Fruit fly (Drosophila melanogaster) whole organism, prepupa: ENCODE data around the gene CG43312.

Experiments
- CG10631 ChIP-seq: fragments of 200-800 bp; sonication (Bioruptor generic); optimal IDR thresholded peaks from 2 replicates; lab custom pipeline; 2016; ENCODE audit warnings: missing biosample characterization, missing genetic modification characterization
- CG16779 ChIP-seq: fragments of 200-800 bp; sonication (Bioruptor generic); optimal IDR thresholded peaks from 3 replicates; lab custom pipeline; 2017; ENCODE audit warnings: missing biosample characterization, mild to moderate bottlenecking, missing genetic modification characterization
- CG34406 ChIP-seq: fragments of 200-800 bp; sonication (Bioruptor generic); optimal IDR thresholded peaks from 3 replicates; lab custom pipeline; 2016; ENCODE audit warnings: missing biosample characterization, missing genetic modification characterization
- CG4318 ChIP-seq: fragments of 200-800 bp; sonication (Bioruptor generic); optimal IDR thresholded peaks from 3 replicates; lab custom pipeline; 2017; ENCODE audit warnings: missing biosample characterization, mild to moderate bottlenecking, missing genetic modification characterization
- CG6276 ChIP-seq: fragments of 200-800 bp; sonication (Bioruptor generic); optimal IDR thresholded peaks from 2 replicates; lab custom pipeline; 2017; ENCODE audit warnings: missing biosample characterization, mild to moderate bottlenecking, missing genetic modification characterization
- Gug ChIP-seq: fragments of 200-800 bp; sonication (Bioruptor generic); IDR thresholded peaks from 2 replicates; pipeline ENCODE4 v1.3.6; 2022; ENCODE audit warnings: missing biosample characterization, missing genetic modification characterization
- Sox102F ChIP-seq: fragments of 200-800 bp; sonication (Bioruptor generic); optimal IDR thresholded peaks from 2 replicates; lab custom pipeline; 2016; ENCODE audit warnings: missing biosample characterization, mild to moderate bottlenecking, missing genetic modification characterization
- spab ChIP-seq: fragments of 200-800 bp; sonication (Bioruptor generic); optimal IDR thresholded peaks from 2 replicates; lab custom pipeline; 2017; ENCODE audit warnings: missing biosample characterization, mild to moderate bottlenecking, missing genetic modification characterization, missing genetic modification reagents

DNA sequence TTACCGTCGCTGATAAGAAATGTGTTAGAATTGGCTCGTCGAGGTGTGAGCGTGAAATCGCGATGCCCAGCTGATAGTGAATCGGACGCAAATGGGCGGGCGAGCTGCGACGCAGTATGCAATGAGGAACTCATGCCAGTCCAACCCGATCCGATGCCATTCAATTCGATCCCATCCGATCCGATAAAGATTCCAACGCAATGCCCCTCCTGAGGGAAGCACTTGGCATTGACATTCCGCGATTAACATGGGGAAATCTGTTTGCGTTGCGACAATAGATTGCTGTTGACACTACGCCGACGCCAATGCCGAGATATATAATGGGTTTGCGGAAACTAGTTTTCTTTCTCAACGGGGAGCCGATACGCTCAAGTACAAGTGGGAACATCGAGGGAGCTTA is 38.0 kb upstream of the CG43312 start:
- TF ChIP-seq CG16779 (tag; lab: Kevin White, UChicago) = no peak
- no peak for TF ChIP-seq Sox102F (GFP tag; lab: Kevin White, UChicago)
- TF ChIP-seq spab (GFP tag; lab: Kevin White, UChicago) = no peak
- TF ChIP-seq CG6276 (GFP tag; lab: Kevin White, UChicago) = no peak
- TF ChIP-seq CG10631 (GFP tag; lab: Kevin White, UChicago) = no peak
- no peak for TF ChIP-seq CG34406 (GFP tag; lab: Kevin White, UChicago)
- no peak for TF ChIP-seq Gug (GFP tag; lab: Robert Waterston, UW)
- no peak for TF ChIP-seq CG4318 (GFP tag; lab: Kevin White, UChicago)
